Worm (Caenorhabditis elegans): Measurements from ENCODE around the gene mel-32.

- TF ChIP-seq nhr-19 (GFP tag; conservative IDR thresholded peaks at IDR 0.05) (peak; percentile 91), ztf-11 (tag; optimal IDR thresholded peaks at IDR 0.05) (peak in 1 of 2 experiments; percentile 66), unc-30 (tag; optimal IDR thresholded peaks at IDR 0.05) (no peak), skn-1 (tag; optimal IDR thresholded peaks at IDR 0.05) (peak; percentile 86), egl-13 (tag; optimal IDR thresholded peaks at IDR 0.05) (peak; percentile 66), unc-62 (GFP tag; optimal IDR thresholded peaks at IDR 0.05) (no peak)
These were observed 21.3 kb upstream of the mel-32 start for ce11 chrIII:6464113-6464571.

Data from whole organism, L1 larva.